Worm (Caenorhabditis elegans) whole organism, early embryonic: ENCODE results near the gene spc-1.

Experiments used
- ama-1 ChIP-seq: fragments of 150-350 bp; optimal IDR thresholded peaks from 2 replicates; lab custom pipeline; 2014
- ceh-36 ChIP-seq: sonication (generic microtip); optimal IDR thresholded peaks from 2 replicates; lab custom pipeline; 2016; ENCODE audit warnings: missing genetic modification characterization, inconsistent platforms, missing compliant biosample characterization
- hmg-4 ChIP-seq: fragments of 200-800 bp; sonication (Bioruptor generic); optimal IDR thresholded peaks from 2 replicates; lab custom pipeline; 2018; ENCODE audit warnings: mild to moderate bottlenecking, missing genetic modification characterization, missing compliant biosample characterization
- hnd-1 ChIP-seq: sonication (generic microtip); optimal IDR thresholded peaks from 2 replicates; lab custom pipeline; 2016; ENCODE audit warnings: missing genetic modification characterization, missing compliant biosample characterization
- tbx-37 ChIP-seq: fragments of 200-800 bp; sonication (Bioruptor generic); conservative IDR thresholded peaks from 2 replicates; pipeline ENCODE4 v1.3.6; 2022; ENCODE audit warnings: missing genetic modification reagents, missing genetic modification characterization, missing compliant biosample characterization

- TF ChIP-seq ama-1 (lab: Kevin White, UChicago), result no peak
- no peak for TF ChIP-seq tbx-37 (GFP tag; lab: Robert Waterston, UW)
- no peak for TF ChIP-seq hmg-4 (GFP tag; lab: Kevin White, UChicago)
- TF ChIP-seq hnd-1 (tag; lab: Kevin White, UChicago), result no peak
- TF ChIP-seq ceh-36, result no peak
Measured at ce11 chrX:3111687-3112086, 15.2 kb downstream of the spc-1 start.
